Worm (Caenorhabditis elegans) whole organism, L4 larva: ENCODE measurements around the gene fipr-13.

Source experiments
- F26F4.8 ChIP-seq: fragments of 200-800 bp; sonication (Bioruptor generic); conservative IDR thresholded peaks from 2 replicates; pipeline ENCODE4 v1.3.6; 2022; ENCODE audit warnings: missing genetic modification characterization, missing compliant biosample characterization
- F37D6.2 ChIP-seq: sonication (generic microtip); optimal IDR thresholded peaks from 2 replicates; lab custom pipeline; 2016; ENCODE audit warnings: mild to moderate bottlenecking, missing genetic modification characterization, missing compliant biosample characterization
- R02D3.7 ChIP-seq: fragments of 150-350 bp; sonication (generic microtip); optimal IDR thresholded peaks from 3 replicates; lab custom pipeline; 2014; ENCODE audit warnings: missing biosample characterization, missing genetic modification characterization
- aha-1 ChIP-seq: fragments of 150-350 bp; peaks from one replicate; lab custom pipeline; 2014; ENCODE audit warnings: missing biosample characterization, missing genetic modification characterization
- aly-2 ChIP-seq: sonication (generic microtip); optimal IDR thresholded peaks from 2 replicates; lab custom pipeline; 2018; ENCODE audit warnings: missing biosample characterization, missing genetic modification characterization
- ceh-28 ChIP-seq: fragments of 150-350 bp; optimal IDR thresholded peaks from 2 replicates; lab custom pipeline; 2014; ENCODE audit warnings: missing biosample characterization, missing genetic modification reagents, missing genetic modification characterization
- ceh-44 ChIP-seq: fragments of 200-800 bp; sonication (Bioruptor generic); IDR thresholded peaks from 2 replicates; pipeline ENCODE4 v1.3.6; 2022; ENCODE audit warnings: missing genetic modification reagents, missing genetic modification characterization, missing compliant biosample characterization
- daf-16 ChIP-seq, 3 experiments: sonication (generic microtip); optimal IDR thresholded peaks; 2 replicates each; lab custom pipeline; 2016 to 2017; ENCODE audit warnings: missing genetic modification characterization in 3 of 3, missing genetic modification reagents in 3 of 3, mild to moderate bottlenecking in 2 of 3, missing compliant biosample characterization in 2 of 3, missing biosample characterization in 1 of 3, moderate library complexity in 1 of 3
- daf-19 ChIP-seq: fragments of 200-800 bp; sonication (Bioruptor generic); conservative IDR thresholded peaks from 2 replicates; pipeline ENCODE4 v1.3.6; 2022; ENCODE audit warnings: missing genetic modification characterization, missing compliant biosample characterization
- dmd-6 ChIP-seq: fragments of 200-800 bp; sonication (Bioruptor generic); IDR thresholded peaks from 2 replicates; pipeline ENCODE4 v1.3.6; 2022; ENCODE audit warnings: missing genetic modification reagents, missing genetic modification characterization, missing compliant biosample characterization
- dpl-1 ChIP-seq: fragments of 150-350 bp; optimal IDR thresholded peaks from 2 replicates; lab custom pipeline; 2014; ENCODE audit warnings: missing biosample characterization, missing genetic modification reagents, missing genetic modification characterization
- duxl-1 ChIP-seq: sonication (generic microtip); optimal IDR thresholded peaks from 2 replicates; lab custom pipeline; 2016; ENCODE audit warnings: mild to moderate bottlenecking, missing genetic modification characterization, moderate library complexity, missing compliant biosample characterization; ENCODE audit not compliant: poor library complexity
- dve-1 ChIP-seq: sonication (generic microtip); optimal IDR thresholded peaks from 2 replicates; lab custom pipeline; 2017; ENCODE audit warnings: antibody characterized with exemption, mild to moderate bottlenecking, missing genetic modification characterization, missing compliant biosample characterization; ENCODE audit not compliant: insufficient read depth
- fkh-10 ChIP-seq: fragments of 150-350 bp; optimal IDR thresholded peaks from 2 replicates; lab custom pipeline; 2014; ENCODE audit warnings: missing biosample characterization, missing genetic modification reagents, missing genetic modification characterization
- lin-1 ChIP-seq: fragments of 200-800 bp; sonication (Bioruptor generic); IDR thresholded peaks from 2 replicates; pipeline ENCODE4 v1.3.6; 2022; ENCODE audit warnings: missing genetic modification reagents, missing genetic modification characterization, missing compliant biosample characterization
- lin-39 ChIP-seq: fragments of 150-350 bp; optimal IDR thresholded peaks from 2 replicates; lab custom pipeline; 2014; ENCODE audit warnings: missing biosample characterization, missing genetic modification reagents, missing genetic modification characterization
- lir-3 ChIP-seq: sonication (generic microtip); optimal IDR thresholded peaks from 2 replicates; lab custom pipeline; 2016; ENCODE audit warnings: mild to moderate bottlenecking, missing genetic modification characterization, missing compliant biosample characterization
- mdt-29 ChIP-seq: fragments of 200-800 bp; sonication (Bioruptor generic); IDR thresholded peaks from 2 replicates; pipeline ENCODE4 v1.3.6; 2022; ENCODE audit warnings: missing genetic modification reagents, missing genetic modification characterization, missing compliant biosample characterization
- mes-2 ChIP-seq: sonication (generic microtip); optimal IDR thresholded peaks from 2 replicates; lab custom pipeline; 2016; ENCODE audit warnings: missing genotype, mild to moderate bottlenecking, missing genetic modification characterization, missing compliant biosample characterization; ENCODE audit not compliant: poor library complexity, severe bottlenecking
- nhr-102 ChIP-seq: sonication (generic microtip); optimal IDR thresholded peaks from 2 replicates; lab custom pipeline; 2016; ENCODE audit warnings: mild to moderate bottlenecking, missing genetic modification characterization, moderate library complexity, missing compliant biosample characterization
- nhr-11 ChIP-seq: fragments of 150-350 bp; optimal IDR thresholded peaks from 2 replicates; lab custom pipeline; 2014; ENCODE audit warnings: missing biosample characterization, missing genetic modification characterization
- nhr-111 ChIP-seq: fragments of 200-800 bp; sonication (Bioruptor generic); optimal IDR thresholded peaks from 2 replicates; lab custom pipeline; 2018; ENCODE audit warnings: mild to moderate bottlenecking, missing genetic modification characterization, missing compliant biosample characterization
- nhr-28 ChIP-seq: fragments of 150-350 bp; optimal IDR thresholded peaks from 2 replicates; lab custom pipeline; 2014; ENCODE audit warnings: missing biosample characterization, missing genetic modification characterization
- nhr-42 ChIP-seq: fragments of 200-800 bp; sonication (Bioruptor generic); IDR thresholded peaks from 2 replicates; pipeline ENCODE4 v1.3.6; 2022; ENCODE audit warnings: missing genetic modification characterization, missing compliant biosample characterization
- nhr-48 ChIP-seq: sonication (generic microtip); optimal IDR thresholded peaks from 2 replicates; lab custom pipeline; 2016; ENCODE audit warnings: mild to moderate bottlenecking, missing genetic modification characterization, missing compliant biosample characterization
- nhr-77 ChIP-seq: fragments of 150-350 bp; optimal IDR thresholded peaks from 2 replicates; lab custom pipeline; 2014; ENCODE audit warnings: missing biosample characterization, missing genetic modification characterization
- skn-1 ChIP-seq: fragments of 150-350 bp; optimal IDR thresholded peaks from 2 replicates; lab custom pipeline; 2014; ENCODE audit warnings: missing biosample characterization, missing genetic modification characterization
- spr-1 ChIP-seq: sonication (generic microtip); optimal IDR thresholded peaks from 2 replicates; lab custom pipeline; 2016; ENCODE audit warnings: mild to moderate bottlenecking, missing genetic modification characterization, missing compliant biosample characterization
- unc-62 ChIP-seq, 3 experiments: fragments of 150-350 bp in 1 of 3; sonication (generic microtip); optimal IDR thresholded peaks in 2 of 3; peaks in 1 of 3; 1 replicate in 1 of 3; 2 replicates in 2 of 3; lab custom pipeline; 2014 to 2017; ENCODE audit warnings: missing biosample characterization in 3 of 3, missing genetic modification characterization in 3 of 3, missing genetic modification reagents in 3 of 3, missing genotype in 1 of 3
- vab-7 ChIP-seq: fragments of 200-800 bp; sonication (Bioruptor generic); IDR thresholded peaks from 2 replicates; pipeline ENCODE4 v1.3.6; 2022; ENCODE audit warnings: missing genetic modification reagents, missing genetic modification characterization, missing compliant biosample characterization
- zfp-2 ChIP-seq: sonication (generic microtip); optimal IDR thresholded peaks from 2 replicates; lab custom pipeline; 2016; ENCODE audit warnings: mild to moderate bottlenecking, missing genetic modification characterization, missing compliant biosample characterization
- zfp-3 ChIP-seq: fragments of 200-800 bp; sonication (Bioruptor generic); conservative IDR thresholded peaks from 2 replicates; pipeline ENCODE4 v1.3.6; 2022; ENCODE audit warnings: missing genetic modification reagents, missing genetic modification characterization, missing compliant biosample characterization

fipr-13 gene

ce11 chrV:10078244-10078643, 13.9 kb downstream of the fipr-13 start, which contains the start of gene R04B5.1:
TSS of gene R04B5.1 (minus strand) at chrV:10078344.
- TF ChIP-seq F26F4.8 (GFP tag; lab: Robert Waterston, UW) (no peak), mdt-29 (GFP tag; lab: Robert Waterston, UW) (no peak), zfp-2 (no peak), duxl-1 (tag; lab: Kevin White, UChicago) (no peak), R02D3.7 (tag; lab: Kevin White, UChicago) (no peak), nhr-42 (no peak), nhr-48 (no peak), F37D6.2 (no peak), ceh-28 (no peak), nhr-111 (no peak)
- TF ChIP-seq, all 104 proteins: peak for 0

ce11 chrV:10080905-10081304, 16.6 kb downstream of the fipr-13 start:
- no peak for TF ChIP-seq aha-1
- peak in 1 of 2 experiments; percentile 94 for TF ChIP-seq unc-62 (GFP tag; optimal IDR thresholded peaks at IDR 0.05 in 1 of 2; lab: Kevin White, UChicago)
- TF ChIP-seq unc-62 (tag; optimal IDR thresholded peaks at IDR 0.05; lab: Kevin White, UChicago) = no peak
- TF ChIP-seq aly-2 (tag; lab: Kevin White, UChicago) = no peak

ce11 chrV:10081636-10082035, 17.3 kb downstream of the fipr-13 start, which contains the start of gene nhr-205:
TSS of gene nhr-205 (minus strand) at chrV:10081776.
- TF ChIP-seq nhr-77 (tag; lab: Kevin White, UChicago) = peak; percentile 89
- TF ChIP-seq skn-1 (tag; lab: Kevin White, UChicago) = no peak
- no peak for TF ChIP-seq aha-1
- TF ChIP-seq nhr-28 = peak; percentile 89
- TF ChIP-seq, all 104 proteins: peak for 2

- TF ChIP-seq zfp-3 (GFP tag; lab: Robert Waterston, UW) = no peak
- peak; percentile 65 for TF ChIP-seq dve-1
- peak; percentile 91 for TF ChIP-seq nhr-28
- no peak for TF ChIP-seq mes-2
- TF ChIP-seq nhr-11 (tag; lab: Kevin White, UChicago) = peak; percentile 0
- no peak for TF ChIP-seq daf-19 (GFP tag; lab: Robert Waterston, UW)
- peak in 1 of 2 experiments; percentile 10 for TF ChIP-seq unc-62 (GFP tag; optimal IDR thresholded peaks at IDR 0.05 in 1 of 2; lab: Kevin White, UChicago)
- TF ChIP-seq unc-62 (tag; optimal IDR thresholded peaks at IDR 0.05; lab: Kevin White, UChicago) = no peak
- TF ChIP-seq nhr-102 = peak; percentile 10
- TF ChIP-seq dmd-6 (GFP tag; lab: Robert Waterston, UW) = 0 out of 2 replicates have a peak, but pooled peaks have one; percentile 22
- no peak for TF ChIP-seq daf-16 (GFP tag; optimal IDR thresholded peaks at IDR 0.05; lab: Kevin White, UChicago)
- TF ChIP-seq daf-16 (tag; optimal IDR thresholded peaks at IDR 0.05; lab: Kevin White, UChicago) = peak; percentile 59
Observed at ce11 chrV:10083999-10084468, 19.7 kb downstream of the fipr-13 start, which contains the start of gene nhr-12. TSS of gene nhr-12 (minus strand) at chrV:10084049.

ce11 chrV:10084864-10085263, 20.5 kb downstream of the fipr-13 start, which contains the start of gene R04B5.6:
TSS of gene R04B5.6 (plus strand) at chrV:10085164.
- TF ChIP-seq spr-1 (tag; lab: Kevin White, UChicago) (no peak), ceh-44 (no peak), vab-7 (GFP tag; lab: Robert Waterston, UW) (no peak), daf-19 (GFP tag; lab: Robert Waterston, UW) (no peak), lin-39 (tag; lab: Kevin White, UChicago) (no peak), nhr-11 (tag; lab: Kevin White, UChicago) (no peak), nhr-28 (no peak), dpl-1 (no peak), unc-62 (GFP tag; optimal IDR thresholded peaks at IDR 0.05 in 1 of 2; lab: Kevin White, UChicago) (no peak), unc-62 (tag; optimal IDR thresholded peaks at IDR 0.05; lab: Kevin White, UChicago) (no peak), aha-1 (no peak), fkh-10 (no peak), lin-1 (GFP tag; lab: Robert Waterston, UW) (no peak), lir-3 (tag; lab: Kevin White, UChicago) (no peak)
